Worm (Caenorhabditis elegans) whole organism, early embryonic: ENCODE data around the gene clh-4.

ENCODE experiments used
- F13C5.2 ChIP-seq: sonication (generic microtip); optimal IDR thresholded peaks from 2 replicates; lab custom pipeline; 2017; ENCODE audit warnings: mild to moderate bottlenecking, missing genetic modification characterization, inconsistent platforms, missing compliant biosample characterization
- aly-1 ChIP-seq: sonication (generic microtip); optimal IDR thresholded peaks from 2 replicates; lab custom pipeline; 2016; ENCODE audit warnings: missing genetic modification characterization, missing compliant biosample characterization
- ama-1 ChIP-seq: fragments of 150-350 bp; optimal IDR thresholded peaks from 2 replicates; lab custom pipeline; 2014
- ceh-13 ChIP-seq: fragments of 200-800 bp; sonication (Bioruptor generic); optimal IDR thresholded peaks from 2 replicates; lab custom pipeline; 2018; ENCODE audit warnings: mild to moderate bottlenecking, missing genetic modification characterization, missing compliant biosample characterization
- ets-7 ChIP-seq: sonication (generic microtip); optimal IDR thresholded peaks from 2 replicates; lab custom pipeline; 2016; ENCODE audit warnings: missing genotype, missing genetic modification characterization, missing compliant biosample characterization
- flt-1 ChIP-seq: fragments of 200-800 bp; sonication (Bioruptor generic); IDR thresholded peaks from 2 replicates; pipeline ENCODE4 v1.3.6; 2022; ENCODE audit warnings: missing genetic modification characterization, missing compliant biosample characterization
- sea-1 ChIP-seq: fragments of 200-800 bp; sonication (Bioruptor generic); conservative IDR thresholded peaks from 2 replicates; pipeline ENCODE4 v1.3.6; 2022; ENCODE audit warnings: missing genetic modification characterization, missing compliant biosample characterization

DNA sequence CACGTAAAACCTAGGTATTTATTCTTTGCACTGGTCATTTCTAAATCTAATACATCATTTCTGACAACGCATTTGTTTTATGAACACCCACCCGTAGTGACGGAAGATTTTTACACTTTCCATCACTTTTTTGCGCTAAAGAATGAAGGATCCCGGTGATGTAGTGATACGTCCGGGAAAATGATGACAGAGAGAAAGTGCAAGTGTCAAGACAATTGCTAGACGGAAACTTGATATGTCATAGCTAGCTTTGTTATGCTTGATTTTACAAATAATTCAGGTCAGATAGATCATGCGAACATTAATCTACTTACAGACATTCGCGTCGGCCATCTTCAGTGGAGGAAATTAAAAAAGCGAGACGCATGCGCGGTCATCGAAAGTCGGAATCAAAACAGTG is 9.6 kb upstream of the clh-4 start:
- TF ChIP-seq F13C5.2 = no peak
- TF ChIP-seq ama-1 (lab: Kevin White, UChicago) = no peak
- no peak for TF ChIP-seq ceh-13 (GFP tag; lab: Kevin White, UChicago)
- no peak for TF ChIP-seq ets-7
- TF ChIP-seq flt-1 (GFP tag; lab: Robert Waterston, UW) = no peak
- TF ChIP-seq sea-1 (GFP tag; lab: Robert Waterston, UW) = no peak
- TF ChIP-seq aly-1 (tag; lab: Kevin White, UChicago) = no peak
